Fruit fly (Drosophila melanogaster): ENCODE results near the gene nanos.

dm6 chr3R:19113836-19114235, 43.2 kb upstream of the nanos start:
- TF ChIP-seq CTCF (optimal IDR thresholded peaks at IDR 0.05) = no peak
- TF ChIP-seq CG8478 (optimal IDR thresholded peaks at IDR 0.05) = no peak

Measured in S2 (cell line).